Worm (Caenorhabditis elegans): ENCODE results near the gene C16C8.22.

The C16C8.22 gene

ce11 chrII:3437393-3437792 lies 5.7 kb downstream of the C16C8.22 start:
- TF ChIP-seq cog-1 (tag; optimal IDR thresholded peaks at IDR 0.05) (no peak), tab-1 (GFP tag; IDR thresholded peaks at IDR 0.05) (no peak), T22C8.4 (GFP tag; IDR thresholded peaks at IDR 0.05) (no peak), klf-2 (GFP tag; conservative IDR thresholded peaks at IDR 0.05) (no peak), ztf-23 (GFP tag; IDR thresholded peaks at IDR 0.05) (no peak), ztf-29 (GFP tag; IDR thresholded peaks at IDR 0.05) (no peak), flt-1 (GFP tag; IDR thresholded peaks at IDR 0.05) (no peak), ref-1 (GFP tag; conservative IDR thresholded peaks at IDR 0.05) (no peak), med-1 (GFP tag; optimal IDR thresholded peaks at IDR 0.05; ENCODE audit: insufficient read depth) (no peak)

- no peak for TF ChIP-seq klf-2 (GFP tag; conservative IDR thresholded peaks at IDR 0.05)
- TF ChIP-seq med-1 (GFP tag; optimal IDR thresholded peaks at IDR 0.05; ENCODE audit: insufficient read depth) = no peak
- TF ChIP-seq ztf-29 (GFP tag; IDR thresholded peaks at IDR 0.05) = no peak
- TF ChIP-seq ref-1 (GFP tag; conservative IDR thresholded peaks at IDR 0.05) = no peak
- no peak for TF ChIP-seq cog-1 (tag; optimal IDR thresholded peaks at IDR 0.05)
- no peak for TF ChIP-seq tab-1 (GFP tag; IDR thresholded peaks at IDR 0.05)
- no peak for TF ChIP-seq flt-1 (GFP tag; IDR thresholded peaks at IDR 0.05)
- no peak for TF ChIP-seq T22C8.4 (GFP tag; IDR thresholded peaks at IDR 0.05)
- no peak for TF ChIP-seq ztf-23 (GFP tag; IDR thresholded peaks at IDR 0.05)
These were observed 6.6 kb downstream of the C16C8.22 start, which contains the start of gene skpo-2 for ce11 chrII:3436412-3436811. TSS of gene skpo-2 (minus strand) at chrII:3436512.

ce11 chrII:3434893-3435503 lies 8.1 kb downstream of the C16C8.22 start:
- TF ChIP-seq ref-1 (GFP tag; conservative IDR thresholded peaks at IDR 0.05) (no peak), ztf-23 (GFP tag; IDR thresholded peaks at IDR 0.05) (no peak), ztf-29 (GFP tag; IDR thresholded peaks at IDR 0.05) (no peak), flt-1 (GFP tag; IDR thresholded peaks at IDR 0.05) (no peak), tab-1 (GFP tag; IDR thresholded peaks at IDR 0.05) (no peak), cog-1 (tag; optimal IDR thresholded peaks at IDR 0.05) (no peak), T22C8.4 (GFP tag; IDR thresholded peaks at IDR 0.05) (no peak), klf-2 (GFP tag; conservative IDR thresholded peaks at IDR 0.05) (no peak), med-1 (GFP tag; optimal IDR thresholded peaks at IDR 0.05; ENCODE audit: insufficient read depth) (no peak)

- no peak for TF ChIP-seq ref-1 (GFP tag; conservative IDR thresholded peaks at IDR 0.05)
These were observed 13.7 kb downstream of the C16C8.22 start, which contains the start of gene C16C8.18 for ce11 chrII:3429400-3429799. TSS of gene C16C8.18 (plus strand) at chrII:3429700.

- TF ChIP-seq T22C8.4 (GFP tag; IDR thresholded peaks at IDR 0.05) = 0 out of 2 replicates have a peak, but pooled peaks have one; percentile 16
- TF ChIP-seq ref-1 (GFP tag; conservative IDR thresholded peaks at IDR 0.05) = no peak
- peak; percentile 56; the same call in 1 of the 2 replicates for TF ChIP-seq ztf-23 (GFP tag; IDR thresholded peaks at IDR 0.05)
These were observed 14.8 kb downstream of the C16C8.22 start for ce11 chrII:3428158-3428704.

ce11 chrII:3425433-3425832 lies 17.6 kb downstream of the C16C8.22 start, which contains the start of gene nep-11:
TSS of gene nep-11 (minus strand) at chrII:3425533.
- no peak for TF ChIP-seq ztf-29 (GFP tag; IDR thresholded peaks at IDR 0.05)
- TF ChIP-seq ztf-23 (GFP tag; IDR thresholded peaks at IDR 0.05) = no peak
- no peak for TF ChIP-seq cog-1 (tag; optimal IDR thresholded peaks at IDR 0.05)
- no peak for TF ChIP-seq tab-1 (GFP tag; IDR thresholded peaks at IDR 0.05)
- TF ChIP-seq klf-2 (GFP tag; conservative IDR thresholded peaks at IDR 0.05) = no peak
- no peak for TF ChIP-seq ref-1 (GFP tag; conservative IDR thresholded peaks at IDR 0.05)
- no peak for TF ChIP-seq flt-1 (GFP tag; IDR thresholded peaks at IDR 0.05)
- no peak for TF ChIP-seq med-1 (GFP tag; optimal IDR thresholded peaks at IDR 0.05; ENCODE audit: insufficient read depth)
- TF ChIP-seq T22C8.4 (GFP tag; IDR thresholded peaks at IDR 0.05) = no peak

ce11 chrII:3422938-3423337 lies 20.1 kb downstream of the C16C8.22 start:
- TF ChIP-seq med-1 (GFP tag; optimal IDR thresholded peaks at IDR 0.05; ENCODE audit: insufficient read depth) = no peak
- no peak for TF ChIP-seq ztf-29 (GFP tag; IDR thresholded peaks at IDR 0.05)
- TF ChIP-seq tab-1 (GFP tag; IDR thresholded peaks at IDR 0.05) = no peak
- TF ChIP-seq cog-1 (tag; optimal IDR thresholded peaks at IDR 0.05) = no peak
- no peak for TF ChIP-seq flt-1 (GFP tag; IDR thresholded peaks at IDR 0.05)
- TF ChIP-seq T22C8.4 (GFP tag; IDR thresholded peaks at IDR 0.05) = no peak
- no peak for TF ChIP-seq ztf-23 (GFP tag; IDR thresholded peaks at IDR 0.05)
- TF ChIP-seq klf-2 (GFP tag; conservative IDR thresholded peaks at IDR 0.05) = no peak
- TF ChIP-seq ref-1 (GFP tag; conservative IDR thresholded peaks at IDR 0.05) = no peak

- no peak for TF ChIP-seq tab-1 (GFP tag; IDR thresholded peaks at IDR 0.05)
- no peak for TF ChIP-seq flt-1 (GFP tag; IDR thresholded peaks at IDR 0.05)
- TF ChIP-seq ztf-29 (GFP tag; IDR thresholded peaks at IDR 0.05) = no peak
- TF ChIP-seq med-1 (GFP tag; optimal IDR thresholded peaks at IDR 0.05; ENCODE audit: insufficient read depth) = no peak
- TF ChIP-seq cog-1 (tag; optimal IDR thresholded peaks at IDR 0.05) = no peak
- no peak for TF ChIP-seq ztf-23 (GFP tag; IDR thresholded peaks at IDR 0.05)
- no peak for TF ChIP-seq T22C8.4 (GFP tag; IDR thresholded peaks at IDR 0.05)
- no peak for TF ChIP-seq klf-2 (GFP tag; conservative IDR thresholded peaks at IDR 0.05)
- no peak for TF ChIP-seq ref-1 (GFP tag; conservative IDR thresholded peaks at IDR 0.05)
These were observed 26.5 kb downstream of the C16C8.22 start, which contains the start of gene nep-6 for ce11 chrII:3416528-3416927. TSS of gene nep-6 (plus strand) at chrII:3416828.

- TF ChIP-seq tab-1 (GFP tag; IDR thresholded peaks at IDR 0.05) = no peak
- no peak for TF ChIP-seq ztf-23 (GFP tag; IDR thresholded peaks at IDR 0.05)
- no peak for TF ChIP-seq ref-1 (GFP tag; conservative IDR thresholded peaks at IDR 0.05)
- TF ChIP-seq med-1 (GFP tag; optimal IDR thresholded peaks at IDR 0.05; ENCODE audit: insufficient read depth) = no peak
- TF ChIP-seq flt-1 (GFP tag; IDR thresholded peaks at IDR 0.05) = no peak
- no peak for TF ChIP-seq ztf-29 (GFP tag; IDR thresholded peaks at IDR 0.05)
- no peak for TF ChIP-seq T22C8.4 (GFP tag; IDR thresholded peaks at IDR 0.05)
- no peak for TF ChIP-seq cog-1 (tag; optimal IDR thresholded peaks at IDR 0.05)
- no peak for TF ChIP-seq klf-2 (GFP tag; conservative IDR thresholded peaks at IDR 0.05)
These were observed 28.6 kb downstream of the C16C8.22 start, which contains the start of the genes F18A12.7 and F18A12.2 for ce11 chrII:3414383-3414910. TSS of gene F18A12.7 (minus strand) at chrII:3414483. TSS of gene F18A12.2 (plus strand) at chrII:3414860.
